Worm (Caenorhabditis elegans): ENCODE data around the gene nos-1.
"Not testable (repeated sequence)": the region's sequence is repeated elsewhere in the genome, so short reads cannot be mapped to it uniquely, and the experiment has no call there.

nos-1 gene

ce11 chrII:10910219-10910618, 42.7 kb downstream of the nos-1 start, which contains the start of gene sra-11:
Gene sra-11 (minus strand): TSS chrII:10910319.
- TF ChIP-seq pqm-1 (tag; optimal IDR thresholded peaks at IDR 0.05) (no peak), hlh-13 (GFP tag; optimal IDR thresholded peaks at IDR 0.05) (no peak), ceh-14 (tag; optimal IDR thresholded peaks at IDR 0.05) (no peak), unc-42 (tag; optimal IDR thresholded peaks at IDR 0.05) (no peak), eyg-1 (tag; optimal IDR thresholded peaks at IDR 0.05) (no peak)

ce11 chrII:10904379-10904778, 48.6 kb downstream of the nos-1 start, which contains the start of gene sra-12:
Gene sra-12 (minus strand): TSS chrII:10904479.
- TF ChIP-seq ztf-16, lim-6, ceh-34 (tag; optimal IDR thresholded peaks at IDR 0.05): not testable (repeated sequence)

ce11 chrII:10902104-10902503, 50.9 kb downstream of the nos-1 start, which contains the start of gene gly-1:
Gene gly-1 (minus strand): TSS chrII:10902204.
- TF ChIP-seq ztf-16 (tag; optimal IDR thresholded peaks at IDR 0.05): no peak
- TF ChIP-seq ceh-48 (tag; optimal IDR thresholded peaks at IDR 0.05): no peak
- TF ChIP-seq hlh-15 (tag; optimal IDR thresholded peaks at IDR 0.05): no peak
- no peak for TF ChIP-seq pqm-1 (tag; optimal IDR thresholded peaks at IDR 0.05)
- TF ChIP-seq hlh-6 (tag; optimal IDR thresholded peaks at IDR 0.05): no peak
- TF ChIP-seq Y22D7AL.16 (tag; optimal IDR thresholded peaks at IDR 0.05): no peak
- TF ChIP-seq fkh-6 (tag; optimal IDR thresholded peaks at IDR 0.05): no peak
- TF ChIP-seq ceh-14 (tag; optimal IDR thresholded peaks at IDR 0.05): no peak
- no peak for TF ChIP-seq unc-42 (tag; optimal IDR thresholded peaks at IDR 0.05)
- TF ChIP-seq F13H6.1 (tag; optimal IDR thresholded peaks at IDR 0.05): no peak
- TF ChIP-seq eyg-1 (tag; optimal IDR thresholded peaks at IDR 0.05): no peak
- TF ChIP-seq elt-4 (tag; optimal IDR thresholded peaks at IDR 0.05): no peak
- TF ChIP-seq ets-4 (tag; optimal IDR thresholded peaks at IDR 0.05): no peak
- TF ChIP-seq ceh-34 (tag; optimal IDR thresholded peaks at IDR 0.05): no peak

Data from whole organism, late embryonic.